Worm (Caenorhabditis elegans) whole organism, young adult: Measurements from ENCODE around the gene nep-3.

Experiments used
- C17E4.6 ChIP-seq: fragments of 200-800 bp; sonication (Bioruptor generic); IDR thresholded peaks from 2 replicates; pipeline ENCODE4 v1.3.6; 2022; ENCODE audit warnings: missing genetic modification reagents, missing genetic modification characterization, missing compliant biosample characterization
- F10E7.11 ChIP-seq: sonication (generic microtip); optimal IDR thresholded peaks from 2 replicates; lab custom pipeline; 2017; ENCODE audit warnings: mild to moderate bottlenecking, missing genetic modification characterization, moderate library complexity, missing compliant biosample characterization
- F23B12.7 ChIP-seq: sonication (generic microtip); optimal IDR thresholded peaks from 2 replicates; lab custom pipeline; 2017; ENCODE audit warnings: missing genetic modification characterization, mild to moderate bottlenecking, missing compliant biosample characterization, antibody characterized with exemption, moderate library complexity; ENCODE audit not compliant: insufficient read depth
- Y53F4B.3 ChIP-seq: fragments of 200-800 bp; sonication (Bioruptor generic); IDR thresholded peaks from 2 replicates; pipeline ENCODE4 v1.3.6; 2022; ENCODE audit warnings: missing genetic modification reagents, missing genetic modification characterization, missing compliant biosample characterization
- Y56A3A.18 ChIP-seq: fragments of 200-800 bp; sonication (Bioruptor generic); IDR thresholded peaks from 2 replicates; pipeline ENCODE4 v1.3.6; 2022; ENCODE audit warnings: missing genetic modification reagents, missing genetic modification characterization, missing compliant biosample characterization
- Y67H2A.10 ChIP-seq: fragments of 200-800 bp; sonication (Bioruptor generic); conservative IDR thresholded peaks from 2 replicates; pipeline ENCODE4 v1.3.6; 2022; ENCODE audit warnings: missing genetic modification reagents, missing genetic modification characterization, missing compliant biosample characterization
- atf-7 ChIP-seq: sonication (generic microtip); optimal IDR thresholded peaks from 2 replicates; lab custom pipeline; 2017; ENCODE audit warnings: mild to moderate bottlenecking, missing genetic modification characterization, missing compliant biosample characterization
- attf-5 ChIP-seq: fragments of 200-800 bp; sonication (Bioruptor generic); optimal IDR thresholded peaks from 2 replicates; lab custom pipeline; 2018; ENCODE audit warnings: mild to moderate bottlenecking, missing genetic modification characterization, missing compliant biosample characterization
- ceh-27 ChIP-seq: fragments of 200-800 bp; sonication (Bioruptor generic); optimal IDR thresholded peaks from 2 replicates; lab custom pipeline; 2018; ENCODE audit warnings: mild to moderate bottlenecking, missing genetic modification characterization, moderate library complexity, missing compliant biosample characterization
- ceh-40 ChIP-seq: fragments of 200-800 bp; sonication (Bioruptor generic); IDR thresholded peaks from 2 replicates; pipeline ENCODE4 v1.3.6; 2022; ENCODE audit warnings: missing genetic modification characterization, missing compliant biosample characterization
- dox-1 ChIP-seq: fragments of 200-800 bp; sonication (Bioruptor generic); IDR thresholded peaks from 2 replicates; pipeline ENCODE4 v1.3.6; 2022; ENCODE audit warnings: missing genetic modification reagents, missing genetic modification characterization, missing compliant biosample characterization
- dpl-1 ChIP-seq: fragments of 150-350 bp; optimal IDR thresholded peaks from 2 replicates; lab custom pipeline; 2014; ENCODE audit warnings: missing biosample characterization, missing genetic modification reagents, missing genetic modification characterization
- egrh-3 ChIP-seq: fragments of 200-800 bp; sonication (Bioruptor generic); IDR thresholded peaks from 2 replicates; pipeline ENCODE4 v1.3.6; 2022; ENCODE audit warnings: missing genetic modification reagents, missing genetic modification characterization, missing compliant biosample characterization
- gei-17 ChIP-seq: fragments of 200-800 bp; sonication (Bioruptor generic); optimal IDR thresholded peaks from 2 replicates; lab custom pipeline; 2018; ENCODE audit warnings: mild to moderate bottlenecking, missing genetic modification characterization, missing compliant biosample characterization
- him-1 ChIP-seq: sonication (generic microtip); optimal IDR thresholded peaks from 2 replicates; lab custom pipeline; 2016; ENCODE audit warnings: missing genotype, missing genetic modification reagents, missing genetic modification characterization, missing compliant biosample characterization
- hmg-1.2 ChIP-seq: fragments of 200-800 bp; sonication (Bioruptor generic); IDR thresholded peaks from 2 replicates; pipeline ENCODE4 v1.3.6; 2022; ENCODE audit warnings: missing genetic modification reagents, missing genetic modification characterization, missing compliant biosample characterization
- hrde-1 ChIP-seq: sonication (generic microtip); optimal IDR thresholded peaks from 2 replicates; lab custom pipeline; 2016; ENCODE audit warnings: missing genetic modification characterization, mild to moderate bottlenecking, missing compliant biosample characterization, moderate library complexity, missing genotype, missing genetic modification reagents, borderline replicate concordance
- let-607 ChIP-seq, 2 experiments: fragments of 200-800 bp in 1 of 2; sonication (Bioruptor generic) in 1 of 2; sonication (generic microtip) in 1 of 2; optimal IDR thresholded peaks; 2 replicates each; lab custom pipeline; 2016 to 2018; ENCODE audit warnings: mild to moderate bottlenecking in 2 of 2, missing compliant biosample characterization in 2 of 2, missing genetic modification characterization in 2 of 2, moderate library complexity in 2 of 2, missing genotype in 1 of 2
- lin-26 ChIP-seq: fragments of 200-800 bp; sonication (Bioruptor generic); IDR thresholded peaks from 2 replicates; pipeline ENCODE4 v1.3.6; 2022; ENCODE audit warnings: missing genetic modification reagents, missing genetic modification characterization, missing compliant biosample characterization
- lin-35 ChIP-seq, 3 experiments: fragments of 150-350 bp in 2 of 3; sonication (generic microtip) in 1 of 3; optimal IDR thresholded peaks; 2 replicates each; lab custom pipeline; 2014 to 2018; ENCODE audit warnings: missing biosample characterization in 3 of 3, missing genetic modification characterization in 3 of 3, missing genetic modification reagents in 3 of 3
- lsl-1 ChIP-seq: fragments of 200-800 bp; sonication (Bioruptor generic); optimal IDR thresholded peaks from 2 replicates; lab custom pipeline; 2018; ENCODE audit warnings: mild to moderate bottlenecking, missing genetic modification characterization, moderate library complexity, missing compliant biosample characterization
- lsy-27 ChIP-seq: sonication (generic microtip); optimal IDR thresholded peaks from 2 replicates; lab custom pipeline; 2017; ENCODE audit warnings: missing genetic modification characterization, mild to moderate bottlenecking, missing compliant biosample characterization, antibody characterized with exemption, missing genotype, borderline replicate concordance; ENCODE audit not compliant: insufficient read depth
- mes-4 ChIP-seq: sonication (generic microtip); optimal IDR thresholded peaks from 2 replicates; lab custom pipeline; 2016; ENCODE audit warnings: missing genotype, missing genetic modification characterization, missing compliant biosample characterization
- nfya-1 ChIP-seq: sonication (generic microtip); optimal IDR thresholded peaks from 2 replicates; lab custom pipeline; 2017; ENCODE audit warnings: antibody characterized with exemption, missing compliant biosample characterization, missing genetic modification characterization, borderline replicate concordance; ENCODE audit not compliant: insufficient read depth
- nfyb-1 ChIP-seq: fragments of 200-800 bp; sonication (Bioruptor generic); IDR thresholded peaks from 2 replicates; pipeline ENCODE4 v1.3.6; 2022; ENCODE audit warnings: missing genetic modification reagents, missing genetic modification characterization, missing compliant biosample characterization
- nhr-120 ChIP-seq: fragments of 200-800 bp; sonication (Bioruptor generic); IDR thresholded peaks from 2 replicates; pipeline ENCODE4 v1.3.6; 2022; ENCODE audit warnings: missing genetic modification characterization, missing compliant biosample characterization
- nhr-80 ChIP-seq: sonication (generic microtip); optimal IDR thresholded peaks from 2 replicates; lab custom pipeline; 2016; ENCODE audit warnings: missing genetic modification characterization, missing compliant biosample characterization
- nhr-90 ChIP-seq: sonication (generic microtip); optimal IDR thresholded peaks from 2 replicates; lab custom pipeline; 2016; ENCODE audit warnings: missing genotype, mild to moderate bottlenecking, missing genetic modification characterization, missing compliant biosample characterization
- sdz-38 ChIP-seq: sonication (generic microtip); optimal IDR thresholded peaks from 2 replicates; lab custom pipeline; 2016; ENCODE audit warnings: missing genotype, missing genetic modification characterization, missing compliant biosample characterization
- snpc-1.1 ChIP-seq: sonication (generic microtip); optimal IDR thresholded peaks from 2 replicates; lab custom pipeline; 2017; ENCODE audit warnings: missing genetic modification characterization, mild to moderate bottlenecking, missing compliant biosample characterization, antibody characterized with exemption, moderate library complexity, missing genotype, missing genetic modification reagents; ENCODE audit not compliant: insufficient read depth
- tbp1 ChIP-seq: fragments of 200-800 bp; sonication (Bioruptor generic); optimal IDR thresholded peaks from 2 replicates; lab custom pipeline; 2018; ENCODE audit warnings: mild to moderate bottlenecking, missing genetic modification characterization, missing compliant biosample characterization
- tlf-1 ChIP-seq: fragments of 200-800 bp; sonication (Bioruptor generic); optimal IDR thresholded peaks from 2 replicates; lab custom pipeline; 2018; ENCODE audit warnings: mild to moderate bottlenecking, missing genetic modification characterization, missing compliant biosample characterization
- unc-62 ChIP-seq: fragments of 150-350 bp; optimal IDR thresholded peaks from 2 replicates; lab custom pipeline; 2014; ENCODE audit warnings: missing biosample characterization, missing genetic modification reagents, missing genetic modification characterization
- zfh-2 ChIP-seq: fragments of 200-800 bp; sonication (Bioruptor generic); conservative IDR thresholded peaks from 2 replicates; pipeline ENCODE4 v1.3.6; 2022; ENCODE audit warnings: missing genetic modification reagents, missing genetic modification characterization, missing compliant biosample characterization

nep-3 gene

DNA sequence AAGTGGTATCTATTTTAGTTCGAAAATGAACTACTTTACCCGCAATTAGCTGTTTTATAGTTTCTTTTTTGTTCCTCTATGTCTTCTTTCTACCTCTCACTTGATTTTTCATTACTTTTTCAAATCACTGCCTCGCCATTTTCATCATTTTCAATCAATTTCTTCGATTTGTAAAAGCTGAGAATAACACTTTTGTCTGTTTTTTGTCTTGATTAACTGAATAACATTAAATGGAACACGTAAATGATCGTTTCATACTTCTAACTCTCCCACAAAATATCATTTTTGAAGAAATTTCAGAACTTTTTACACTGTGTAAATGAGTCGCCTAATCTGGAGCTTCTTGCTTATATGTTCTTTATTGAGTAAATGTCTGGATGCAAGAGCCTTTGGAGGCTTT is 24.1 kb upstream of the nep-3 start, which contains the start of gene F53C3.4:
Gene F53C3.4, plus strand, starts transcription at position 301 of the 400 bp plus-strand sequence.
- TF ChIP-seq nhr-120 (no peak), tbp1 (GFP tag; lab: Kevin White, UChicago) (no peak), nhr-80 (tag; lab: Kevin White, UChicago) (no peak), mes-4 (no peak), let-607 (tag; optimal IDR thresholded peaks at IDR 0.05; lab: Kevin White, UChicago) (no peak), Y53F4B.3 (GFP tag; lab: Robert Waterston, UW) (no peak), lsl-1 (GFP tag; lab: Kevin White, UChicago) (no peak), hrde-1 (tag; lab: Kevin White, UChicago) (no peak), F10E7.11 (tag; lab: Kevin White, UChicago) (no peak), F23B12.7 (tag; lab: Kevin White, UChicago) (no peak), nhr-90 (tag; lab: Kevin White, UChicago) (no peak), dpl-1 (GFP tag; lab: Kevin White, UChicago) (no peak)

DNA sequence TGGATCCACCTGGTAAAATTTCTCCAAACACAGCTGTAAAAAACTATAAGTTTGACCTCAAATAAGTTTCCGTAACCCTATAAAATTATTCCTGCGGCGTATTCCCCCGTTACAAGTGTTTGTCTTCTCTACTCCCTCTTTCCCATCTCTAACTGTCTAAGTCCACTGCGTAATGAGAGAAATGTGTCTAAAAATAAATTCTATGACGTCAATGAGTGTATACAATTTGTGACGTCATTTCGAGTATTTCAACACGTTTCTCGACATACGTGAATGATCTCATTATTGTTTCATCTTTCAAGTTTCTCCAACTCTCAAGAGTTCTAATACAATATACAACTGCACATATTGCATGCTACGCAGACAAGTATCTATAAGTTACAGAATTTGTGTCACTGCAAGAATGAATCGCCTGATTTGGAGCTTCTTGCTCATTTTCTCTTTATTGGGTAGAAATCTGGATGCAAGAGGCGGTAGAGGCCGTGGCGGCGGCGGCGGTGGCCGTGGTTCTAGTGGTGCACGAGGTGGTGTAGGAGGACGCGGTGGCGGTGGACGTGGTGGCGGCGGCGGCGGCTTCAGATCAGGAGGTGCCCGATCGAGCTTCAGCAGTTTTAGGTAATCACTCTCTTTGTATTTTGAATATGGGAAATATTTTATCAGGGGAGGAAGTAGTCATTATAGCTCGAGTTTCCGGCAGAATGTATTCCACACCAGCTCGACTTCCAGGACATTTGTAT is 20.9 kb upstream of the nep-3 start, which contains the start of gene F53C3.6:
Gene F53C3.6, plus strand, starts transcription at position 385 of the 737 bp plus-strand sequence.
- TF ChIP-seq egrh-3 (GFP tag; lab: Robert Waterston, UW) (peak; percentile 85), dox-1 (GFP tag; lab: Robert Waterston, UW) (0 out of 2 replicates have a peak, but pooled peaks have one; percentile 28), atf-7 (tag; lab: Kevin White, UChicago) (peak; percentile 93), ceh-40 (no peak), Y56A3A.18 (GFP tag; lab: Robert Waterston, UW) (no peak), unc-62 (GFP tag; lab: Kevin White, UChicago) (peak; percentile 16), nfyb-1 (GFP tag; lab: Robert Waterston, UW) (peak; percentile 64), lin-26 (GFP tag; lab: Robert Waterston, UW) (0 out of 2 replicates have a peak, but pooled peaks have one; percentile 40), lin-35 (GFP tag; optimal IDR thresholded peaks at IDR 0.05; lab: Kevin White, UChicago) (peak in 1 of 3 experiments; percentile 24), snpc-1.1 (no peak), zfh-2 (GFP tag; lab: Robert Waterston, UW) (peak; percentile 92), ceh-27 (GFP tag; lab: Kevin White, UChicago) (peak; percentile 31), lsy-27 (tag; lab: Kevin White, UChicago) (no peak), attf-5 (GFP tag; lab: Kevin White, UChicago) (peak; percentile 31)

DNA sequence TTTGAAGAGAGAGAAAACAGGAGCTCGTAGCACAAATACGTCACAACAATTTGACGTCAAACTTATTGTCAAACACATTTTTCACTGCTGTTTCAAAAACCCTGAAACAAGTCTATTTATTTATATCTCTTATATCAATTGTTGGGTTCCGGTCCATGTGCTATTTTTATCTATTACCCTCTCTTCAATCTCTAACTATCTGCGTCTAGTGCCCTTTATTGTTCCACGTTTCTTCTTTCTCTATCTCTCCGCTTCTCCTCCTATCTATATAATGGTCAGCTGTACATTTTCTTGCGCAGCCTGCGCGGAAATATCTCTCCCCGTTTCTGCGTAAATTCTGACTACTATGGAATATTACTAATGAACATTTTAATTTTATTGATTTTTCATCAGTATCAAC is 19.9 kb upstream of the nep-3 start:
- TF ChIP-seq tlf-1 (GFP tag; lab: Kevin White, UChicago) (no peak), hmg-1.2 (GFP tag; lab: Robert Waterston, UW) (peak; percentile 88), nfya-1 (tag; lab: Kevin White, UChicago) (no peak), Y67H2A.10 (GFP tag; lab: Robert Waterston, UW) (no peak)

- TF ChIP-seq nhr-90 (tag; lab: Kevin White, UChicago): no peak
- no peak for TF ChIP-seq gei-17 (GFP tag; lab: Kevin White, UChicago)
- no peak for TF ChIP-seq C17E4.6 (GFP tag; lab: Robert Waterston, UW)
- no peak for TF ChIP-seq sdz-38
- no peak for TF ChIP-seq him-1 (tag; lab: Kevin White, UChicago)
Observed at ce11 chrII:3894755-3895154, 17.7 kb upstream of the nep-3 start, which contains the start of gene F53C3.7. Gene F53C3.7, plus strand, starts transcription at chrII:3895055.
